Worm (Caenorhabditis elegans) whole organism, L3 larva: Measurements from ENCODE around the gene hil-3.

ENCODE experiments used
- R02D3.7 ChIP-seq: fragments of 150-350 bp; optimal IDR thresholded peaks from 2 replicates; lab custom pipeline; 2014; ENCODE audit warnings: missing biosample characterization, missing genetic modification characterization
- ZK546.5 ChIP-seq: sonication (generic microtip); optimal IDR thresholded peaks from 2 replicates; lab custom pipeline; 2017; ENCODE audit warnings: missing biosample characterization, missing genetic modification characterization
- aly-2 ChIP-seq: fragments of 150-350 bp; optimal IDR thresholded peaks from 2 replicates; lab custom pipeline; 2014; ENCODE audit warnings: missing biosample characterization, missing genetic modification characterization
- ama-1 ChIP-seq: fragments of 150-350 bp; optimal IDR thresholded peaks from 2 replicates; lab custom pipeline; 2018
- ceh-16 ChIP-seq: sonication (generic microtip); optimal IDR thresholded peaks from 2 replicates; lab custom pipeline; 2017; ENCODE audit warnings: missing biosample characterization, missing genetic modification characterization
- ceh-28 ChIP-seq: fragments of 150-350 bp; optimal IDR thresholded peaks from 2 replicates; lab custom pipeline; 2014; ENCODE audit warnings: missing biosample characterization, missing genetic modification reagents, missing genetic modification characterization
- ceh-82 ChIP-seq: fragments of 150-350 bp; optimal IDR thresholded peaks from 2 replicates; lab custom pipeline; 2014; ENCODE audit warnings: missing biosample characterization, missing genetic modification characterization
- daf-12 ChIP-seq: fragments of 150-350 bp; optimal IDR thresholded peaks from 2 replicates; lab custom pipeline; 2014; ENCODE audit warnings: missing biosample characterization, missing genetic modification reagents, missing genetic modification characterization
- egl-27 ChIP-seq: sonication (generic microtip); optimal IDR thresholded peaks from 4 replicates; lab custom pipeline; 2017; ENCODE audit warnings: missing biosample characterization, missing genetic modification reagents, missing genetic modification characterization
- egl-5 ChIP-seq: fragments of 150-350 bp; optimal IDR thresholded peaks from 2 replicates; lab custom pipeline; 2017; ENCODE audit warnings: missing biosample characterization, missing genetic modification reagents, missing genetic modification characterization, inconsistent platforms
- elt-1 ChIP-seq: fragments of 150-350 bp; optimal IDR thresholded peaks from 2 replicates; lab custom pipeline; 2014; ENCODE audit warnings: missing biosample characterization, missing genetic modification characterization
- elt-2 ChIP-seq: sonication (generic microtip); optimal IDR thresholded peaks from 2 replicates; lab custom pipeline; 2016; ENCODE audit warnings: missing genetic modification reagents, mild to moderate bottlenecking, missing genetic modification characterization, missing compliant biosample characterization
- elt-3 ChIP-seq, 3 experiments: fragments of 150-350 bp in 1 of 3; sonication (generic microtip) in 2 of 3; optimal IDR thresholded peaks; 2 replicates in 2 of 3; 4 replicates in 1 of 3; lab custom pipeline; 2014 to 2017; ENCODE audit warnings: missing biosample characterization in 3 of 3, missing genetic modification characterization in 3 of 3
- eor-1 ChIP-seq, 2 experiments: fragments of 150-350 bp; optimal IDR thresholded peaks; 2 replicates each; lab custom pipeline; 2014 to 2018; ENCODE audit warnings: missing biosample characterization in 2 of 2, missing genetic modification characterization in 2 of 2
- fkh-10 ChIP-seq: sonication (generic microtip); optimal IDR thresholded peaks from 2 replicates; lab custom pipeline; 2017; ENCODE audit warnings: missing biosample characterization, missing genetic modification reagents, missing genetic modification characterization
- fkh-2 ChIP-seq: fragments of 150-350 bp; optimal IDR thresholded peaks from 2 replicates; lab custom pipeline; 2014; ENCODE audit warnings: missing biosample characterization, missing genetic modification reagents, missing genetic modification characterization
- hmg-11 ChIP-seq: sonication (generic microtip); optimal IDR thresholded peaks from 2 replicates; lab custom pipeline; 2016; ENCODE audit warnings: missing genetic modification characterization, missing compliant biosample characterization
- jun-1 ChIP-seq: fragments of 150-350 bp; optimal IDR thresholded peaks from 2 replicates; lab custom pipeline; 2014; ENCODE audit warnings: missing biosample characterization, missing genetic modification reagents, missing genetic modification characterization
- lin-39 ChIP-seq: fragments of 150-350 bp; optimal IDR thresholded peaks from 2 replicates; lab custom pipeline; 2018; ENCODE audit warnings: missing biosample characterization, missing genetic modification reagents, missing genetic modification characterization
- lsy-12 ChIP-seq: sonication (generic microtip); optimal IDR thresholded peaks from 2 replicates; lab custom pipeline; 2016; ENCODE audit warnings: mild to moderate bottlenecking, missing genetic modification characterization, missing compliant biosample characterization
- mdl-1 ChIP-seq: fragments of 150-350 bp; optimal IDR thresholded peaks from 2 replicates; lab custom pipeline; 2014; ENCODE audit warnings: missing biosample characterization, missing genetic modification characterization
- nfya-1 ChIP-seq: sonication (generic microtip); optimal IDR thresholded peaks from 2 replicates; lab custom pipeline; 2017; ENCODE audit warnings: missing genetic modification characterization, mild to moderate bottlenecking, missing compliant biosample characterization, antibody characterized with exemption, moderate library complexity; ENCODE audit not compliant: insufficient read depth
- nhr-11 ChIP-seq: fragments of 150-350 bp; optimal IDR thresholded peaks from 2 replicates; lab custom pipeline; 2014; ENCODE audit warnings: missing biosample characterization, missing genetic modification characterization
- nhr-12 ChIP-seq: fragments of 150-350 bp; optimal IDR thresholded peaks from 2 replicates; lab custom pipeline; 2014; ENCODE audit warnings: missing biosample characterization, missing genetic modification characterization
- nhr-23 ChIP-seq: fragments of 150-350 bp; optimal IDR thresholded peaks from 2 replicates; lab custom pipeline; 2014; ENCODE audit warnings: missing biosample characterization, missing genetic modification reagents, missing genetic modification characterization
- nhr-237 ChIP-seq: fragments of 150-350 bp; optimal IDR thresholded peaks from 2 replicates; lab custom pipeline; 2014; ENCODE audit warnings: missing biosample characterization, missing genetic modification characterization
- nhr-25 ChIP-seq: sonication (generic microtip); optimal IDR thresholded peaks from 2 replicates; lab custom pipeline; 2017; ENCODE audit warnings: missing biosample characterization, missing genetic modification characterization
- nhr-28 ChIP-seq: fragments of 150-350 bp; optimal IDR thresholded peaks from 2 replicates; lab custom pipeline; 2014; ENCODE audit warnings: missing biosample characterization, missing genetic modification characterization
- nhr-67 ChIP-seq: fragments of 150-350 bp; optimal IDR thresholded peaks from 2 replicates; lab custom pipeline; 2014; ENCODE audit warnings: missing biosample characterization, missing genetic modification characterization
- nhr-76 ChIP-seq: fragments of 150-350 bp; sonication (generic microtip); optimal IDR thresholded peaks from 5 replicates; lab custom pipeline; 2014; ENCODE audit warnings: missing biosample characterization, missing genetic modification characterization
- pha-4 ChIP-seq: fragments of 150-350 bp; optimal IDR thresholded peaks from 2 replicates; lab custom pipeline; 2014; ENCODE audit warnings: missing biosample characterization, missing genetic modification reagents, missing genetic modification characterization
- pqm-1 ChIP-seq: fragments of 150-350 bp; optimal IDR thresholded peaks from 2 replicates; lab custom pipeline; 2017; ENCODE audit warnings: missing biosample characterization, missing genetic modification characterization, inconsistent platforms
- sea-2 ChIP-seq: fragments of 150-350 bp; sonication (generic microtip); optimal IDR thresholded peaks from 4 replicates; lab custom pipeline; 2014; ENCODE audit warnings: missing biosample characterization, missing genetic modification reagents, missing genetic modification characterization
- snpc-4 ChIP-seq: fragments of 150-350 bp; optimal IDR thresholded peaks from 2 replicates; lab custom pipeline; 2014; ENCODE audit warnings: missing biosample characterization, missing genetic modification characterization
- tbx-2 ChIP-seq: sonication (generic microtip); optimal IDR thresholded peaks from 2 replicates; lab custom pipeline; 2016; ENCODE audit warnings: mild to moderate bottlenecking, missing genetic modification characterization, missing compliant biosample characterization
- unc-62 ChIP-seq: fragments of 150-350 bp; sonication (generic microtip); optimal IDR thresholded peaks from 4 replicates; lab custom pipeline; 2014; ENCODE audit warnings: missing biosample characterization, missing genetic modification reagents, missing genetic modification characterization
- zag-1 ChIP-seq: fragments of 150-350 bp; optimal IDR thresholded peaks from 2 replicates; lab custom pipeline; 2014; ENCODE audit warnings: missing biosample characterization, missing genetic modification characterization
- ztf-11 ChIP-seq: fragments of 150-350 bp; optimal IDR thresholded peaks from 2 replicates; lab custom pipeline; 2014; ENCODE audit warnings: missing biosample characterization, missing genetic modification characterization

hil-3 gene

ce11 chrX:8158975-8159813 lies at the start of gene hil-3:
Gene hil-3 (plus strand): TSS chrX:8159169.
- TF ChIP-seq nfya-1 (tag; lab: Kevin White, UChicago) (peak; percentile 34), nhr-25 (tag; lab: Kevin White, UChicago) (no peak), R02D3.7 (tag; lab: Kevin White, UChicago) (no peak), tbx-2 (no peak), ceh-16 (tag; lab: Kevin White, UChicago) (no peak), nhr-11 (tag; lab: Kevin White, UChicago) (no peak), nhr-23 (no peak), unc-62 (GFP tag; lab: Kevin White, UChicago) (no peak), fkh-10 (no peak), nhr-76 (tag; lab: Kevin White, UChicago) (no peak), pqm-1 (no peak), ceh-28 (tag; lab: Kevin White, UChicago) (no peak), fkh-2 (tag; lab: Kevin White, UChicago) (no peak), jun-1 (no peak), pha-4 (tag; lab: Kevin White, UChicago) (peak; percentile 12), snpc-4 (tag; lab: Kevin White, UChicago) (no peak), egl-27 (no peak), nhr-28 (no peak), sea-2 (peak; percentile 20), lin-39 (tag; lab: Kevin White, UChicago) (peak; percentile 56), ama-1 (lab: Kevin White, UChicago) (peak; percentile 14), daf-12 (no peak)
- TF ChIP-seq, all 47 proteins: peak for 5

DNA sequence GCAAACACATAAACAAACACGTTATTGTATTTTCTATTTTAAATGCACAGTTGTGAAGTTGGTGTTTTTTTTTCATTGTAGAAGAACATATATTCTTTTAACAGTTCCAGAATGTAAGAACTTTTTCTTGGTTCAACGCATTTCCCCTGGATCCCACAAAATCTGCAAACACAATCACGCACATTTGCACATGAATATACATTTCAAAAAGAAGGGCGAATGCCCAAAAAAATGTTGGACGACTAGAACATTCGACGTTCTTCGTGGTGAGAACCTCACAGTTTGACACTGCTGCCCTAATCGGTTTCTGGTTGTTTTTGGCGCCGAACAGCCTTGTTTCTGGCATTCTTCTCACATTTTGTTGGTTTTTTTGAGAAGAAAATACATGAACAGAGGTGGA lies 49.4 kb upstream of the hil-3 start:
- TF ChIP-seq egl-5 (tag; lab: Kevin White, UChicago) (no peak), nhr-23 (peak; percentile 3), elt-2 (peak; percentile 43), aly-2 (tag; lab: Kevin White, UChicago) (no peak), pha-4 (tag; lab: Kevin White, UChicago) (peak; percentile 63), lsy-12 (no peak), hmg-11 (tag; lab: Kevin White, UChicago) (peak; percentile 26), nhr-25 (tag; lab: Kevin White, UChicago) (peak; percentile 41), nfya-1 (tag; lab: Kevin White, UChicago) (peak; percentile 52), unc-62 (GFP tag; lab: Kevin White, UChicago) (no peak), lin-39 (tag; lab: Kevin White, UChicago) (peak; percentile 51)

DNA sequence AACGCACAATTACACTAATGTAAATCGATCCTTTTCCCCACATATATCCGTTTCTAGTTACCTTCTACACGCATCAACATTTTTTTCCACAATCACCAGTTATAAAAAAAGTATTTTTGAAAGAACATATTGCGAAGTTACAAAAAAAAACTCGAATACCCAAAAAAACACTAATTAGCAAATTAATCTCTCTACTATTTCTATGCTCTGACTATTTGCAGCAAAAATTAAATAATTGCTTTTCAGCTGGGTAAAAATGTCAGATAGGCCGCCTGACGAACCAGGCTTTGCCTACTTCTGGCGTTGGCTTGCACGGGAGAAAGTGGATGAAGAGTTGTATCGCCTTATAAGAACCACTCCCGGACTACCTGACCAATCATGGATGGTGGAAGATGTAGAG lies 48.8 kb upstream of the hil-3 start, which contains the start of gene K07E3.1:
Gene K07E3.1 (plus strand): TSS at position 247 of the 400 bp plus-strand sequence.
- TF ChIP-seq nhr-11 (tag; lab: Kevin White, UChicago) (no peak), hmg-11 (tag; lab: Kevin White, UChicago) (no peak), tbx-2 (no peak), nhr-237 (tag; lab: Kevin White, UChicago) (no peak), egl-5 (tag; lab: Kevin White, UChicago) (no peak), elt-2 (no peak), nhr-76 (tag; lab: Kevin White, UChicago) (no peak), nhr-12 (no peak), fkh-2 (tag; lab: Kevin White, UChicago) (no peak), elt-1 (tag; lab: Kevin White, UChicago) (no peak), mdl-1 (tag; lab: Kevin White, UChicago) (no peak), pqm-1 (no peak), ceh-82 (tag; lab: Kevin White, UChicago) (no peak), fkh-10 (no peak)

ce11 chrX:8116157-8116556 lies 42.8 kb upstream of the hil-3 start, which contains the start of gene hlh-8:
Gene hlh-8 (plus strand): TSS chrX:8116457.
- TF ChIP-seq ceh-16 (tag; lab: Kevin White, UChicago) (no peak), egl-27 (no peak)

ce11 chrX:8117827-8118317 lies 41.1 kb upstream of the hil-3 start:
- no peak for TF ChIP-seq daf-12
- no peak for TF ChIP-seq elt-2
- no peak for TF ChIP-seq zag-1
- TF ChIP-seq nhr-67 (tag; lab: Kevin White, UChicago): no peak
- TF ChIP-seq unc-62 (GFP tag; lab: Kevin White, UChicago): no peak
- TF ChIP-seq ceh-28 (tag; lab: Kevin White, UChicago): no peak
- TF ChIP-seq snpc-4 (tag; lab: Kevin White, UChicago): no peak
- no peak for TF ChIP-seq nhr-23
- TF ChIP-seq sea-2: no peak
- TF ChIP-seq nfya-1 (tag; lab: Kevin White, UChicago): no peak
- no peak for TF ChIP-seq lin-39 (tag; lab: Kevin White, UChicago)
- TF ChIP-seq mdl-1 (tag; lab: Kevin White, UChicago): no peak
- no peak for TF ChIP-seq elt-3 (tag; optimal IDR thresholded peaks at IDR 0.05; lab: Kevin White, UChicago)
- TF ChIP-seq eor-1 (tag; optimal IDR thresholded peaks at IDR 0.05; lab: Kevin White, UChicago): no peak
- TF ChIP-seq ztf-11 (tag; lab: Kevin White, UChicago): no peak
- TF ChIP-seq ZK546.5 (tag; lab: Kevin White, UChicago): no peak
- TF ChIP-seq egl-27: no peak
- no peak for TF ChIP-seq pha-4 (tag; lab: Kevin White, UChicago)
